Worm (Caenorhabditis elegans) whole organism, young adult: Measurements from ENCODE around the gene pyc-1.
A peak's percentile ranks its signal among the peaks of the same experiment; 100 is the strongest.
"Not testable (repeated sequence)": the region's sequence is repeated elsewhere in the genome, so short reads cannot be mapped to it uniquely, and the experiment has no call there.

Experiments used
- C06A6.2 ChIP-seq: fragments of 200-800 bp; sonication (Bioruptor generic); conservative IDR thresholded peaks from 2 replicates; pipeline ENCODE4 v1.3.6; 2022; ENCODE audit warnings: missing genetic modification characterization, missing compliant biosample characterization
- F23B12.7 ChIP-seq: sonication (generic microtip); optimal IDR thresholded peaks from 2 replicates; lab custom pipeline; 2017; ENCODE audit warnings: missing genetic modification characterization, mild to moderate bottlenecking, missing compliant biosample characterization, antibody characterized with exemption, moderate library complexity; ENCODE audit not compliant: insufficient read depth
- F52B5.7 ChIP-seq: sonication (generic microtip); optimal IDR thresholded peaks from 2 replicates; lab custom pipeline; 2016; ENCODE audit warnings: mild to moderate bottlenecking, missing genetic modification characterization, missing compliant biosample characterization
- K11D2.4 ChIP-seq: fragments of 200-800 bp; sonication (Bioruptor generic); IDR thresholded peaks from 2 replicates; pipeline ENCODE4 v1.3.6; 2022; ENCODE audit warnings: missing genetic modification reagents, missing genetic modification characterization, missing compliant biosample characterization
- Y53F4B.3 ChIP-seq: fragments of 200-800 bp; sonication (Bioruptor generic); IDR thresholded peaks from 2 replicates; pipeline ENCODE4 v1.3.6; 2022; ENCODE audit warnings: missing genetic modification reagents, missing genetic modification characterization, missing compliant biosample characterization
- Y53G8AR.9 ChIP-seq: fragments of 200-800 bp; sonication (Bioruptor generic); conservative IDR thresholded peaks from 2 replicates; pipeline ENCODE4 v1.3.6; 2022; ENCODE audit warnings: missing genetic modification reagents, missing genetic modification characterization, missing compliant biosample characterization
- ZK185.1 ChIP-seq: sonication (generic microtip); optimal IDR thresholded peaks from 2 replicates; lab custom pipeline; 2016; ENCODE audit warnings: mild to moderate bottlenecking, missing genetic modification characterization, missing compliant biosample characterization; ENCODE audit not compliant: poor library complexity, severe bottlenecking
- ama-1 ChIP-seq, 3 experiments: fragments of 150-350 bp in 1 of 3; sonication (generic microtip) in 2 of 3; optimal IDR thresholded peaks; 2 replicates each; lab custom pipeline; 2014 to 2018; ENCODE audit warnings: missing biosample characterization in 2 of 3, missing genetic modification characterization in 2 of 3, missing genetic modification reagents in 2 of 3
- aptf-2 ChIP-seq: fragments of 200-800 bp; sonication (Bioruptor generic); conservative IDR thresholded peaks from 2 replicates; pipeline ENCODE4 v1.3.6; 2022; ENCODE audit warnings: missing genetic modification reagents, missing genetic modification characterization, missing compliant biosample characterization
- attf-3 ChIP-seq: fragments of 200-800 bp; sonication (Bioruptor generic); conservative IDR thresholded peaks from 2 replicates; pipeline ENCODE4 v1.3.6; 2022; ENCODE audit warnings: missing genetic modification reagents, missing genetic modification characterization, missing compliant biosample characterization
- attf-5 ChIP-seq: fragments of 200-800 bp; sonication (Bioruptor generic); optimal IDR thresholded peaks from 2 replicates; lab custom pipeline; 2018; ENCODE audit warnings: mild to moderate bottlenecking, missing genetic modification characterization, missing compliant biosample characterization
- bed-2 ChIP-seq: fragments of 200-800 bp; sonication (Bioruptor generic); IDR thresholded peaks from 2 replicates; pipeline ENCODE4 v1.3.6; 2022; ENCODE audit warnings: missing genetic modification reagents, missing genetic modification characterization, missing compliant biosample characterization
- cebp-1 ChIP-seq, 2 experiments: fragments of 200-800 bp in 1 of 2; sonication (Bioruptor generic) in 1 of 2; sonication (generic microtip) in 1 of 2; IDR thresholded peaks in 1 of 2; optimal IDR thresholded peaks in 1 of 2; 2 replicates each; pipeline versions ENCODE4 v1.3.6 to Lab custom; 2017 to 2022; ENCODE audit warnings: missing compliant biosample characterization in 2 of 2, missing genetic modification characterization in 2 of 2, mild to moderate bottlenecking in 1 of 2, missing genetic modification reagents in 1 of 2, moderate library complexity in 1 of 2
- egl-44 ChIP-seq: fragments of 200-800 bp; sonication (Bioruptor generic); IDR thresholded peaks from 2 replicates; pipeline ENCODE4 v1.3.6; 2022; ENCODE audit warnings: missing genetic modification reagents, missing genetic modification characterization, missing compliant biosample characterization
- ets-4 ChIP-seq: fragments of 200-800 bp; sonication (Bioruptor generic); optimal IDR thresholded peaks from 2 replicates; lab custom pipeline; 2018; ENCODE audit warnings: mild to moderate bottlenecking, missing genetic modification characterization, missing compliant biosample characterization
- hmg-1.2 ChIP-seq: fragments of 200-800 bp; sonication (Bioruptor generic); IDR thresholded peaks from 2 replicates; pipeline ENCODE4 v1.3.6; 2022; ENCODE audit warnings: missing genetic modification reagents, missing genetic modification characterization, missing compliant biosample characterization
- let-526 ChIP-seq: fragments of 200-800 bp; sonication (Bioruptor generic); IDR thresholded peaks from 2 replicates; pipeline ENCODE4 v1.3.6; 2022; ENCODE audit warnings: missing genetic modification reagents, missing genetic modification characterization, missing compliant biosample characterization
- let-607 ChIP-seq, 2 experiments: fragments of 200-800 bp in 1 of 2; sonication (Bioruptor generic) in 1 of 2; sonication (generic microtip) in 1 of 2; optimal IDR thresholded peaks; 2 replicates each; lab custom pipeline; 2016 to 2018; ENCODE audit warnings: mild to moderate bottlenecking in 2 of 2, missing compliant biosample characterization in 2 of 2, missing genetic modification characterization in 2 of 2, moderate library complexity in 2 of 2, missing genotype in 1 of 2
- lin-54 ChIP-seq: fragments of 200-800 bp; sonication (Bioruptor generic); optimal IDR thresholded peaks from 2 replicates; lab custom pipeline; 2018; ENCODE audit warnings: mild to moderate bottlenecking, missing genetic modification characterization, missing compliant biosample characterization
- lsy-27 ChIP-seq: sonication (generic microtip); optimal IDR thresholded peaks from 2 replicates; lab custom pipeline; 2017; ENCODE audit warnings: missing genetic modification characterization, mild to moderate bottlenecking, missing compliant biosample characterization, antibody characterized with exemption, missing genotype, borderline replicate concordance; ENCODE audit not compliant: insufficient read depth
- madf-3 ChIP-seq: fragments of 200-800 bp; sonication (Bioruptor generic); IDR thresholded peaks from 2 replicates; pipeline ENCODE4 v1.3.6; 2022; ENCODE audit warnings: missing genetic modification reagents, missing genetic modification characterization, missing compliant biosample characterization
- nfyb-1 ChIP-seq: fragments of 200-800 bp; sonication (Bioruptor generic); IDR thresholded peaks from 2 replicates; pipeline ENCODE4 v1.3.6; 2022; ENCODE audit warnings: missing genetic modification reagents, missing genetic modification characterization, missing compliant biosample characterization
- nhr-120 ChIP-seq: fragments of 200-800 bp; sonication (Bioruptor generic); IDR thresholded peaks from 2 replicates; pipeline ENCODE4 v1.3.6; 2022; ENCODE audit warnings: missing genetic modification characterization, missing compliant biosample characterization
- nhr-27 ChIP-seq: fragments of 200-800 bp; sonication (Bioruptor generic); optimal IDR thresholded peaks from 2 replicates; lab custom pipeline; 2018; ENCODE audit warnings: mild to moderate bottlenecking, missing genetic modification characterization, moderate library complexity, missing compliant biosample characterization
- nhr-80 ChIP-seq: sonication (generic microtip); optimal IDR thresholded peaks from 2 replicates; lab custom pipeline; 2016; ENCODE audit warnings: missing genetic modification characterization, missing compliant biosample characterization
- nhr-90 ChIP-seq: sonication (generic microtip); optimal IDR thresholded peaks from 2 replicates; lab custom pipeline; 2016; ENCODE audit warnings: missing genotype, mild to moderate bottlenecking, missing genetic modification characterization, missing compliant biosample characterization
- pha-4 ChIP-seq: fragments of 150-350 bp; sonication (generic microtip); optimal IDR thresholded peaks from 2 replicates; lab custom pipeline; 2014; ENCODE audit warnings: missing biosample characterization, missing genetic modification reagents, missing genetic modification characterization
- repo-1 ChIP-seq: sonication (generic microtip); optimal IDR thresholded peaks from 2 replicates; lab custom pipeline; 2017; ENCODE audit warnings: mild to moderate bottlenecking, missing genetic modification characterization, missing compliant biosample characterization
- snpc-1.3 ChIP-seq: sonication (generic microtip); optimal IDR thresholded peaks from 2 replicates; lab custom pipeline; 2017; ENCODE audit warnings: missing genetic modification characterization, mild to moderate bottlenecking, missing compliant biosample characterization, antibody characterized with exemption, moderate library complexity, missing genotype, missing genetic modification reagents; ENCODE audit not compliant: insufficient read depth
- somi-1 ChIP-seq: fragments of 200-800 bp; sonication (Bioruptor generic); optimal IDR thresholded peaks from 2 replicates; lab custom pipeline; 2018; ENCODE audit warnings: mild to moderate bottlenecking, missing genetic modification characterization, missing compliant biosample characterization
- tbp1 ChIP-seq: fragments of 200-800 bp; sonication (Bioruptor generic); optimal IDR thresholded peaks from 2 replicates; lab custom pipeline; 2018; ENCODE audit warnings: mild to moderate bottlenecking, missing genetic modification characterization, missing compliant biosample characterization
- tlf-1 ChIP-seq: fragments of 200-800 bp; sonication (Bioruptor generic); optimal IDR thresholded peaks from 2 replicates; lab custom pipeline; 2018; ENCODE audit warnings: mild to moderate bottlenecking, missing genetic modification characterization, missing compliant biosample characterization
- unc-62 ChIP-seq: fragments of 150-350 bp; optimal IDR thresholded peaks from 2 replicates; lab custom pipeline; 2014; ENCODE audit warnings: missing biosample characterization, missing genetic modification reagents, missing genetic modification characterization
- ztf-3 ChIP-seq: fragments of 200-800 bp; sonication (Bioruptor generic); optimal IDR thresholded peaks from 2 replicates; lab custom pipeline; 2018; ENCODE audit warnings: mild to moderate bottlenecking, missing genetic modification characterization, missing compliant biosample characterization

pyc-1 gene

ce11 chrV:11823978-11824377 is 1.6 kb upstream of the pyc-1 start (continued):
- peak; percentile 60 for TF ChIP-seq somi-1 (GFP tag; lab: Kevin White, UChicago)
- TF ChIP-seq egl-44 = peak; percentile 77
- TF ChIP-seq ZK185.1 (tag; lab: Kevin White, UChicago) = peak; percentile 38
- TF ChIP-seq attf-5 (GFP tag; lab: Kevin White, UChicago) = peak; percentile 60
- peak; percentile 72; the same call in 1 of the 2 replicates for TF ChIP-seq let-526
- peak; percentile 3 for TF ChIP-seq unc-62 (GFP tag; lab: Kevin White, UChicago)
- peak; percentile 67 for TF ChIP-seq lin-54 (GFP tag; lab: Kevin White, UChicago)
- TF ChIP-seq hmg-1.2 (GFP tag; lab: Robert Waterston, UW) = no peak
- TF ChIP-seq ets-4 (GFP tag; lab: Kevin White, UChicago) = peak; percentile 28
- peak; percentile 62 for TF ChIP-seq pha-4 (tag; lab: Kevin White, UChicago)
- TF ChIP-seq tlf-1 (GFP tag; lab: Kevin White, UChicago) = peak; percentile 65
- TF ChIP-seq attf-3 (GFP tag; lab: Robert Waterston, UW) = no peak
- 0 out of 2 replicates have a peak, but pooled peaks have one; percentile 14 for TF ChIP-seq C06A6.2 (GFP tag; lab: Robert Waterston, UW)
- peak; percentile 57 for TF ChIP-seq tbp1 (GFP tag; lab: Kevin White, UChicago)
- peak; percentile 14 for TF ChIP-seq nhr-90 (tag; lab: Kevin White, UChicago)
- peak; percentile 45 for TF ChIP-seq repo-1
- peak; percentile 46 for TF ChIP-seq F52B5.7 (tag; lab: Kevin White, UChicago)

- peak; percentile 72 for TF ChIP-seq nfyb-1 (GFP tag; lab: Robert Waterston, UW)
- TF ChIP-seq K11D2.4 (GFP tag; lab: Robert Waterston, UW) = 0 out of 2 replicates have a peak, but pooled peaks have one; percentile 28
- peak; percentile 45 for TF ChIP-seq ama-1 (optimal IDR thresholded peaks at IDR 0.05; lab: Kevin White, UChicago)
- not testable (repeated sequence) for TF ChIP-seq ama-1 (GFP tag; optimal IDR thresholded peaks at IDR 0.05; lab: Kevin White, UChicago)
Observed at ce11 chrV:11823125-11823833, 950 bp upstream of the pyc-1 start.

- TF ChIP-seq F23B12.7 (tag; lab: Kevin White, UChicago) = no peak
- TF ChIP-seq ztf-3 (GFP tag; lab: Kevin White, UChicago) = no peak
- no peak for TF ChIP-seq unc-62 (GFP tag; lab: Kevin White, UChicago)
- TF ChIP-seq lsy-27 = no peak
- TF ChIP-seq Y53G8AR.9 (GFP tag; lab: Robert Waterston, UW) = 0 out of 2 replicates have a peak, but pooled peaks have one; percentile 39
- TF ChIP-seq nhr-80 (tag; lab: Kevin White, UChicago) = peak; percentile 51
- TF ChIP-seq bed-2 = no peak
- no peak for TF ChIP-seq snpc-1.3 (tag; lab: Kevin White, UChicago)
- TF ChIP-seq madf-3 (GFP tag; lab: Robert Waterston, UW) = no peak
- TF ChIP-seq let-607 (tag; optimal IDR thresholded peaks at IDR 0.05; lab: Kevin White, UChicago) = no peak
Observed at ce11 chrV:11820551-11820950, 1.8 kb downstream of the pyc-1 start.

- no peak for TF ChIP-seq Y53G8AR.9 (GFP tag; lab: Robert Waterston, UW)
- no peak for TF ChIP-seq aptf-2
- no peak for TF ChIP-seq nhr-90 (tag; lab: Kevin White, UChicago)
- TF ChIP-seq Y53F4B.3 (GFP tag; lab: Robert Waterston, UW) = no peak
- TF ChIP-seq madf-3 (GFP tag; lab: Robert Waterston, UW) = 0 out of 2 replicates have a peak, but pooled peaks have one; percentile 54
- no peak for TF ChIP-seq nhr-27 (tag; lab: Kevin White, UChicago)
- TF ChIP-seq ZK185.1 (tag; lab: Kevin White, UChicago) = no peak
- 0 out of 2 replicates have a peak, but pooled peaks have one; percentile 12 for TF ChIP-seq nhr-120 (GFP tag; lab: Robert Waterston, UW)
- TF ChIP-seq ztf-3 (GFP tag; lab: Kevin White, UChicago) = no peak
- TF ChIP-seq cebp-1 (GFP tag; IDR thresholded peaks at IDR 0.05; lab: Robert Waterston, UW) = no peak
- TF ChIP-seq cebp-1 (tag; optimal IDR thresholded peaks at IDR 0.05; lab: Kevin White, UChicago) = no peak
Observed at ce11 chrV:11819451-11819850, 2.9 kb downstream of the pyc-1 start.
